Fruit fly (Drosophila melanogaster) whole organism, prepupa: Measurements from ENCODE around the gene Sgs8.

ENCODE experiments used
- Blimp-1 ChIP-seq: fragments of 200-800 bp; sonication (Bioruptor generic); optimal IDR thresholded peaks from 3 replicates; lab custom pipeline; 2017; ENCODE audit warnings: missing biosample characterization, missing genetic modification characterization, mild to moderate bottlenecking, moderate library complexity, missing genetic modification reagents
- CG10631 ChIP-seq: fragments of 200-800 bp; sonication (Bioruptor generic); optimal IDR thresholded peaks from 2 replicates; lab custom pipeline; 2016; ENCODE audit warnings: missing biosample characterization, missing genetic modification characterization
- CG10669 ChIP-seq: fragments of 200-800 bp; sonication (Bioruptor generic); optimal IDR thresholded peaks from 3 replicates; lab custom pipeline; 2018; ENCODE audit warnings: missing biosample characterization, mild to moderate bottlenecking, missing genetic modification characterization, moderate library complexity
- CG11294 ChIP-seq: fragments of 200-800 bp; sonication (Bioruptor generic); IDR thresholded peaks from 2 replicates; pipeline ENCODE4 v1.3.6; 2022; ENCODE audit warnings: missing biosample characterization, missing genetic modification characterization
- CG1621 ChIP-seq: fragments of 200-800 bp; sonication (Bioruptor generic); optimal IDR thresholded peaks from 3 replicates; lab custom pipeline; 2018; ENCODE audit warnings: missing biosample characterization, mild to moderate bottlenecking, missing genetic modification characterization
- CG16779 ChIP-seq: fragments of 200-800 bp; sonication (Bioruptor generic); optimal IDR thresholded peaks from 3 replicates; lab custom pipeline; 2017; ENCODE audit warnings: missing biosample characterization, mild to moderate bottlenecking, missing genetic modification characterization
- CG31627 ChIP-seq: fragments of 200-800 bp; sonication (Bioruptor generic); optimal IDR thresholded peaks from 3 replicates; lab custom pipeline; 2016; ENCODE audit warnings: missing biosample characterization, missing genetic modification characterization
- CG34406 ChIP-seq: fragments of 200-800 bp; sonication (Bioruptor generic); optimal IDR thresholded peaks from 3 replicates; lab custom pipeline; 2016; ENCODE audit warnings: missing biosample characterization, missing genetic modification characterization
- CG3919 ChIP-seq: fragments of 200-800 bp; sonication (Bioruptor generic); optimal IDR thresholded peaks from 3 replicates; lab custom pipeline; 2016; ENCODE audit warnings: missing biosample characterization, missing genetic modification characterization
- CG4318 ChIP-seq: fragments of 200-800 bp; sonication (Bioruptor generic); optimal IDR thresholded peaks from 3 replicates; lab custom pipeline; 2017; ENCODE audit warnings: missing biosample characterization, mild to moderate bottlenecking, missing genetic modification characterization
- CG6163 ChIP-seq: fragments of 200-800 bp; sonication (Bioruptor generic); IDR thresholded peaks from 3 replicates; pipeline ENCODE4 v1.3.6; 2022; ENCODE audit warnings: missing biosample characterization, missing genetic modification characterization
- CG6808 ChIP-seq: fragments of 200-800 bp; sonication (Bioruptor generic); optimal IDR thresholded peaks from 3 replicates; lab custom pipeline; 2017; ENCODE audit warnings: missing biosample characterization, missing genetic modification characterization, mild to moderate bottlenecking, moderate library complexity, missing genetic modification reagents
- CG8119 ChIP-seq: fragments of 200-800 bp; sonication (Bioruptor generic); IDR thresholded peaks from 3 replicates; pipeline ENCODE4 v1.3.6; 2022; ENCODE audit warnings: missing biosample characterization, missing genetic modification characterization
- CG8319 ChIP-seq: fragments of 200-800 bp; sonication (Bioruptor generic); optimal IDR thresholded peaks from 3 replicates; lab custom pipeline; 2016; ENCODE audit warnings: missing biosample characterization, missing genetic modification characterization
- Eip75B ChIP-seq: fragments of 200-800 bp; sonication (Bioruptor generic); optimal IDR thresholded peaks from 3 replicates; lab custom pipeline; 2016; ENCODE audit warnings: missing biosample characterization, missing genetic modification characterization
- Eip93F ChIP-seq: fragments of 200-800 bp; sonication (Bioruptor generic); optimal IDR thresholded peaks from 2 replicates; lab custom pipeline; 2016; ENCODE audit warnings: missing biosample characterization, mild to moderate bottlenecking, missing genetic modification characterization
- Ets21C ChIP-seq: fragments of 200-800 bp; sonication (Bioruptor generic); optimal IDR thresholded peaks from 3 replicates; lab custom pipeline; 2016; ENCODE audit warnings: missing biosample characterization, missing genetic modification characterization
- Ets96B ChIP-seq: fragments of 200-800 bp; optimal IDR thresholded peaks from 2 replicates; lab custom pipeline; 2019; ENCODE audit warnings: missing biosample characterization, mild to moderate bottlenecking, missing genetic modification characterization, moderate library complexity
- Gug ChIP-seq: fragments of 200-800 bp; sonication (Bioruptor generic); IDR thresholded peaks from 2 replicates; pipeline ENCODE4 v1.3.6; 2022; ENCODE audit warnings: missing biosample characterization, missing genetic modification characterization
- Hr38 ChIP-seq: sonication (Bioruptor generic); optimal IDR thresholded peaks from 2 replicates; lab custom pipeline; 2016; ENCODE audit warnings: missing biosample characterization, missing genetic modification characterization
- Hr39 ChIP-seq: fragments of 200-800 bp; sonication (Bioruptor generic); optimal IDR thresholded peaks from 2 replicates; lab custom pipeline; 2016; ENCODE audit warnings: missing biosample characterization, missing genetic modification characterization
- Lpt ChIP-seq: fragments of 200-800 bp; sonication (Bioruptor generic); optimal IDR thresholded peaks from 3 replicates; lab custom pipeline; 2016; ENCODE audit warnings: missing biosample characterization, missing genetic modification characterization
- OdsH ChIP-seq: fragments of 200-800 bp; sonication (Bioruptor generic); optimal IDR thresholded peaks from 3 replicates; lab custom pipeline; 2016; ENCODE audit warnings: missing biosample characterization, missing genetic modification characterization
- Smox ChIP-seq: fragments of 200-800 bp; sonication (Bioruptor generic); optimal IDR thresholded peaks from 3 replicates; lab custom pipeline; 2016; ENCODE audit warnings: missing biosample characterization, missing genetic modification characterization
- Sox102F ChIP-seq: fragments of 200-800 bp; sonication (Bioruptor generic); optimal IDR thresholded peaks from 2 replicates; lab custom pipeline; 2016; ENCODE audit warnings: missing biosample characterization, mild to moderate bottlenecking, missing genetic modification characterization
- Sox15 ChIP-seq: fragments of 200-800 bp; sonication (Bioruptor generic); optimal IDR thresholded peaks from 3 replicates; lab custom pipeline; 2016; ENCODE audit warnings: missing biosample characterization, missing genetic modification characterization
- acj6 ChIP-seq: fragments of 200-800 bp; sonication (Bioruptor generic); optimal IDR thresholded peaks from 3 replicates; lab custom pipeline; 2016; ENCODE audit warnings: missing biosample characterization, missing genetic modification characterization
- eg ChIP-seq: fragments of 200-800 bp; sonication (Bioruptor generic); IDR thresholded peaks from 3 replicates; pipeline ENCODE4 v1.3.6; 2022; ENCODE audit warnings: missing biosample characterization, missing genetic modification characterization
- fd85E ChIP-seq: fragments of 200-800 bp; sonication (Bioruptor generic); optimal IDR thresholded peaks from 3 replicates; lab custom pipeline; 2016; ENCODE audit warnings: missing biosample characterization, missing genetic modification characterization
- lz ChIP-seq: fragments of 200-800 bp; sonication (Bioruptor generic); optimal IDR thresholded peaks from 3 replicates; lab custom pipeline; 2016; ENCODE audit warnings: missing biosample characterization, missing genetic modification characterization
- net ChIP-seq: fragments of 200-800 bp; sonication (Bioruptor generic); optimal IDR thresholded peaks from 3 replicates; lab custom pipeline; 2016; ENCODE audit warnings: missing biosample characterization, missing genetic modification characterization
- pdm3 ChIP-seq: fragments of 200-800 bp; sonication (Bioruptor generic); optimal IDR thresholded peaks from 3 replicates; lab custom pipeline; 2016; ENCODE audit warnings: missing biosample characterization, missing genetic modification characterization
- salr ChIP-seq, 2 experiments: fragments of 200-800 bp; sonication (Bioruptor generic); optimal IDR thresholded peaks; 3 replicates each; lab custom pipeline; 2016 to 2018; ENCODE audit warnings: missing biosample characterization in 2 of 2, missing genetic modification characterization in 2 of 2, mild to moderate bottlenecking in 1 of 2
- ss ChIP-seq, 2 experiments: fragments of 200-800 bp; sonication (Bioruptor generic); optimal IDR thresholded peaks; 2 replicates in 1 of 2; 3 replicates in 1 of 2; lab custom pipeline; 2017 to 2018; ENCODE audit warnings: mild to moderate bottlenecking in 2 of 2, missing biosample characterization in 2 of 2, missing genetic modification characterization in 2 of 2, moderate library complexity in 1 of 2
- svp ChIP-seq: fragments of 200-800 bp; sonication (Bioruptor generic); peaks from one replicate; lab custom pipeline; 2016; ENCODE audit warnings: missing biosample characterization, missing genetic modification characterization
- vri ChIP-seq: fragments of 200-800 bp; sonication (Bioruptor generic); optimal IDR thresholded peaks from 3 replicates; lab custom pipeline; 2016; ENCODE audit warnings: missing biosample characterization, mild to moderate bottlenecking, missing genetic modification characterization

Sgs8 gene

dm6 chr3L:11491222-11491873, 17.8 kb downstream of the Sgs8 start (continued):
- TF ChIP-seq salr (GFP tag; optimal IDR thresholded peaks at IDR 0.05; lab: Kevin White, UChicago) = peak in 1 of 2 experiments; percentile 2
- TF ChIP-seq Ets21C (GFP tag; lab: Kevin White, UChicago) = peak; percentile 78
- TF ChIP-seq Ets96B (tag; lab: Kevin White, UChicago) = peak; percentile 57
- peak; percentile 65 for TF ChIP-seq CG10669
- peak; percentile 86 for TF ChIP-seq CG31627 (GFP tag; lab: Kevin White, UChicago)
- peak; percentile 62 for TF ChIP-seq Sox15 (GFP tag; lab: Kevin White, UChicago)
- TF ChIP-seq ss (GFP tag; optimal IDR thresholded peaks at IDR 0.05; lab: Kevin White, UChicago) = peak; percentile 43 to 49
- peak; percentile 54 for TF ChIP-seq Blimp-1 (GFP tag; lab: Kevin White, UChicago)
- no peak for TF ChIP-seq CG4318 (GFP tag; lab: Kevin White, UChicago)
- TF ChIP-seq CG6163 (GFP tag; lab: Robert Waterston, UW) = peak; percentile 72
- peak; percentile 65 for TF ChIP-seq Eip75B (GFP tag; lab: Kevin White, UChicago)
- TF ChIP-seq Hr39 (GFP tag; lab: Kevin White, UChicago) = peak; percentile 90
- TF ChIP-seq OdsH = peak; percentile 70
- TF ChIP-seq CG8119 = peak; percentile 64
- peak; percentile 76 for TF ChIP-seq CG3919 (GFP tag; lab: Kevin White, UChicago)
- TF ChIP-seq Smox (GFP tag; lab: Kevin White, UChicago) = peak; percentile 80
- TF ChIP-seq svp = peak; percentile 96
- no peak for TF ChIP-seq CG1621 (tag; lab: Kevin White, UChicago)
- TF ChIP-seq lz (GFP tag; lab: Kevin White, UChicago) = peak; percentile 80
- no peak for TF ChIP-seq CG16779 (tag; lab: Kevin White, UChicago)
- no peak for TF ChIP-seq Hr38 (GFP tag; lab: Kevin White, UChicago)
- peak; percentile 48 for TF ChIP-seq Gug (GFP tag; lab: Robert Waterston, UW)
- no peak for TF ChIP-seq Eip93F (GFP tag; lab: Kevin White, UChicago)
- TF ChIP-seq net (GFP tag; lab: Kevin White, UChicago) = peak; percentile 56
- peak; percentile 71 for TF ChIP-seq CG8319 (GFP tag; lab: Kevin White, UChicago)
- peak; percentile 41 for TF ChIP-seq CG6808 (GFP tag; lab: Kevin White, UChicago)
- TF ChIP-seq CG34406 (GFP tag; lab: Kevin White, UChicago) = peak; percentile 71
- TF ChIP-seq Sox102F = peak; percentile 72
- TF ChIP-seq CG11294 (GFP tag; lab: Robert Waterston, UW) = no peak
- peak; percentile 66 for TF ChIP-seq pdm3 (GFP tag; lab: Kevin White, UChicago)
- TF ChIP-seq acj6 = peak; percentile 69
- peak; percentile 7 for TF ChIP-seq fd85E (GFP tag; lab: Kevin White, UChicago)
- peak; percentile 57 for TF ChIP-seq CG10631 (GFP tag; lab: Kevin White, UChicago)

- TF ChIP-seq CG6163 (GFP tag; lab: Robert Waterston, UW) = no peak
- TF ChIP-seq net (GFP tag; lab: Kevin White, UChicago) = no peak
- peak; percentile 3 for TF ChIP-seq vri (GFP tag; lab: Kevin White, UChicago)
- TF ChIP-seq Lpt (GFP tag; lab: Kevin White, UChicago) = no peak
- TF ChIP-seq CG16779 (tag; lab: Kevin White, UChicago) = no peak
Measured at dm6 chr3L:11490539-11490938, 18.7 kb downstream of the Sgs8 start.

dm6 chr3L:11489489-11489888, 19.7 kb downstream of the Sgs8 start:
- TF ChIP-seq eg (GFP tag; lab: Robert Waterston, UW) = 0 out of 3 replicates have a peak, but pooled peaks have one; percentile 21
- no peak for TF ChIP-seq fd85E (GFP tag; lab: Kevin White, UChicago)
- 0 out of 3 replicates have a peak, but pooled peaks have one; percentile 19 for TF ChIP-seq CG6163 (GFP tag; lab: Robert Waterston, UW)
